ENCODE assay signal across 5 fruit fly cellular contexts in genomic region chr2L:1172704-1173107, dm6.
TF ChIP-seq lines count a peak whose summit lies in the region.

Gene Charon (minus strand): TSS chr2L:1172805.
Gene CG4887 (plus strand): TSS chr2L:1173009.

- no peak for TF ChIP-seq CTCF in whole organism, embryonic (GFP tag; optimal IDR thresholded peaks at IDR 0.05; lab: Kevin White, UChicago)

TF ChIP-seq in whole organism, adult, 20 proteins besides CTCF, POLR2A, EP300 and RAD21 (continues in another document):
- peak; percentile 81 for TF ChIP-seq CG11617 (GFP tag; optimal IDR thresholded peaks at IDR 0.05; lab: Kevin White, UChicago)
- peak; percentile 90 for TF ChIP-seq Crg-1 (GFP tag; optimal IDR thresholded peaks at IDR 0.05; lab: Kevin White, UChicago)
- peak; percentile 93 for TF ChIP-seq Hr96 (GFP tag; optimal IDR thresholded peaks at IDR 0.05; lab: Kevin White, UChicago)
- TF ChIP-seq CG12768 (GFP tag; optimal IDR thresholded peaks at IDR 0.05; lab: Kevin White, UChicago): peak; percentile 79
- peak; percentile 78 for TF ChIP-seq CG14711 (tag; optimal IDR thresholded peaks at IDR 0.05; lab: Kevin White, UChicago)
- peak; percentile 84 for TF ChIP-seq Mnt (GFP tag; optimal IDR thresholded peaks at IDR 0.05; lab: Kevin White, UChicago)
- no peak for TF ChIP-seq kay (GFP tag; lab: Kevin White, UChicago; ENCODE audit: borderline replicate concordance)
- TF ChIP-seq CG7101 (tag; optimal IDR thresholded peaks at IDR 0.05; lab: Kevin White, UChicago): peak; percentile 86
- peak; percentile 78 for TF ChIP-seq CG33017 (tag; optimal IDR thresholded peaks at IDR 0.05; lab: Kevin White, UChicago)
- no peak for TF ChIP-seq CG5204 (GFP tag; optimal IDR thresholded peaks at IDR 0.05; lab: Kevin White, UChicago)
- TF ChIP-seq ovo (GFP tag; optimal IDR thresholded peaks at IDR 0.05; lab: Kevin White, UChicago): peak; percentile 87
- TF ChIP-seq toe (GFP tag; optimal IDR thresholded peaks at IDR 0.05; lab: Kevin White, UChicago): peak; percentile 94
- peak; percentile 82 for TF ChIP-seq CG7045 (GFP tag; optimal IDR thresholded peaks at IDR 0.05; lab: Kevin White, UChicago)
- TF ChIP-seq pad (GFP tag; optimal IDR thresholded peaks at IDR 0.05; lab: Kevin White, UChicago): peak; percentile 74
- TF ChIP-seq cnc (optimal IDR thresholded peaks at IDR 0.05; lab: Kevin White, UChicago): no peak
- peak; percentile 79 for TF ChIP-seq Clk (GFP tag; optimal IDR thresholded peaks at IDR 0.05; lab: Kevin White, UChicago)
- TF ChIP-seq CG1620 (GFP tag; optimal IDR thresholded peaks at IDR 0.05; lab: Kevin White, UChicago): peak; percentile 90
- TF ChIP-seq tj (GFP tag; optimal IDR thresholded peaks at IDR 0.05; lab: Kevin White, UChicago): peak; percentile 69

TF ChIP-seq in whole organism, embryonic, 481 proteins besides CTCF, POLR2A, EP300 and RAD21 (continues in another document):
- TF ChIP-seq btn (GFP tag; optimal IDR thresholded peaks at IDR 0.05; lab: Kevin White, UChicago): no peak
- TF ChIP-seq CG17612 (GFP tag; IDR thresholded peaks at IDR 0.05; lab: Robert Waterston, UW): no peak
- TF ChIP-seq CG34422 (GFP tag; IDR thresholded peaks at IDR 0.05; lab: Robert Waterston, UW): peak; percentile 88
- TF ChIP-seq tna (GFP tag; IDR thresholded peaks at IDR 0.05; lab: Robert Waterston, UW; ENCODE audit: partially characterized antibody): no peak
- TF ChIP-seq zen2 (GFP tag; IDR thresholded peaks at IDR 0.05; lab: Robert Waterston, UW; ENCODE audit: partially characterized antibody): no peak
- no peak for TF ChIP-seq wek (GFP tag; optimal IDR thresholded peaks at IDR 0.05; lab: Kevin White, UChicago)
- peak; percentile 66 for TF ChIP-seq rib (GFP tag; IDR thresholded peaks at IDR 0.05; lab: Robert Waterston, UW)
- TF ChIP-seq CG17912 (GFP tag; optimal IDR thresholded peaks at IDR 0.05; lab: Kevin White, UChicago): peak; percentile 19
- peak; percentile 68 for TF ChIP-seq ro (GFP tag; IDR thresholded peaks at IDR 0.05; lab: Robert Waterston, UW)
- peak; percentile 76 for TF ChIP-seq fd3F (GFP tag; optimal IDR thresholded peaks at IDR 0.05; lab: Kevin White, UChicago)
- TF ChIP-seq exex (tag; optimal IDR thresholded peaks at IDR 0.05; lab: Kevin White, UChicago): no peak
- peak; percentile 82 for TF ChIP-seq al (GFP tag; IDR thresholded peaks at IDR 0.05; lab: Robert Waterston, UW)
- peak; percentile 71 for TF ChIP-seq Bdp1 (GFP tag; optimal IDR thresholded peaks at IDR 0.05; lab: Kevin White, UChicago)
- peak; percentile 67 for TF ChIP-seq Mes4 (GFP tag; optimal IDR thresholded peaks at IDR 0.05; lab: Kevin White, UChicago)
- TF ChIP-seq hbn (GFP tag; IDR thresholded peaks at IDR 0.05; lab: Robert Waterston, UW; ENCODE audit: partially characterized antibody): peak; percentile 58; the same call in 1 of the 2 replicates
- TF ChIP-seq CG7786 (GFP tag; optimal IDR thresholded peaks at IDR 0.05; lab: Kevin White, UChicago): peak; percentile 88
- TF ChIP-seq nerfin-2 (GFP tag; IDR thresholded peaks at IDR 0.05; lab: Robert Waterston, UW; ENCODE audit: partially characterized antibody): peak; percentile 32; the same call in 1 of the 2 replicates
- TF ChIP-seq Ptx1 (GFP tag; IDR thresholded peaks at IDR 0.05; lab: Robert Waterston, UW): peak; percentile 85

TF ChIP-seq in whole organism, prepupa, 60 proteins besides CTCF, POLR2A, EP300 and RAD21 (continues in another document):
- TF ChIP-seq CG11902 (GFP tag; optimal IDR thresholded peaks at IDR 0.05; lab: Kevin White, UChicago): peak; percentile 75
- no peak for TF ChIP-seq CG6276 (GFP tag; optimal IDR thresholded peaks at IDR 0.05; lab: Kevin White, UChicago)
- no peak for TF ChIP-seq dsx (GFP tag; optimal IDR thresholded peaks at IDR 0.05; lab: Kevin White, UChicago; ENCODE audit: poor library complexity, severe bottlenecking)
- no peak for TF ChIP-seq CG10631 (GFP tag; optimal IDR thresholded peaks at IDR 0.05; lab: Kevin White, UChicago)
- TF ChIP-seq OdsH (GFP tag; optimal IDR thresholded peaks at IDR 0.05; lab: Kevin White, UChicago): no peak
- TF ChIP-seq Eip78C (GFP tag; lab: Kevin White, UChicago): no peak
- TF ChIP-seq CG3032 (tag; optimal IDR thresholded peaks at IDR 0.05; lab: Kevin White, UChicago): peak; percentile 78
- TF ChIP-seq Sox15 (GFP tag; optimal IDR thresholded peaks at IDR 0.05; lab: Kevin White, UChicago): peak; percentile 77
- peak; percentile 87 for TF ChIP-seq lz (GFP tag; optimal IDR thresholded peaks at IDR 0.05; lab: Kevin White, UChicago)
- no peak for TF ChIP-seq Eip75B (GFP tag; optimal IDR thresholded peaks at IDR 0.05; lab: Kevin White, UChicago)
- TF ChIP-seq Gug (GFP tag; IDR thresholded peaks at IDR 0.05; lab: Robert Waterston, UW): peak; percentile 76
- no peak for TF ChIP-seq Eip93F (GFP tag; optimal IDR thresholded peaks at IDR 0.05; lab: Kevin White, UChicago)
- no peak for TF ChIP-seq Sox14 (GFP tag; optimal IDR thresholded peaks at IDR 0.05; lab: Kevin White, UChicago)
- TF ChIP-seq fd59A (GFP tag; optimal IDR thresholded peaks at IDR 0.05; lab: Kevin White, UChicago): peak; percentile 32
- peak; percentile 35 for TF ChIP-seq Lpt (GFP tag; optimal IDR thresholded peaks at IDR 0.05; lab: Kevin White, UChicago)
- no peak for TF ChIP-seq acj6 (GFP tag; optimal IDR thresholded peaks at IDR 0.05; lab: Kevin White, UChicago)
- no peak for TF ChIP-seq fkh (GFP tag; optimal IDR thresholded peaks at IDR 0.05; lab: Kevin White, UChicago)
- TF ChIP-seq pdm3 (GFP tag; optimal IDR thresholded peaks at IDR 0.05; lab: Kevin White, UChicago): no peak
- TF ChIP-seq achi (GFP tag; optimal IDR thresholded peaks at IDR 0.05; lab: Kevin White, UChicago): peak; percentile 81
- TF ChIP-seq esn (GFP tag; optimal IDR thresholded peaks at IDR 0.05; lab: Kevin White, UChicago): peak; percentile 90

TF ChIP-seq in whole organism, pupa, 21 proteins besides CTCF, POLR2A, EP300 and RAD21:
- TF ChIP-seq CG32121 (GFP tag; IDR thresholded peaks at IDR 0.05; lab: Robert Waterston, UW) (0 out of 2 replicates have a peak, but pooled peaks have one; percentile 16), Snoo (tag; optimal IDR thresholded peaks at IDR 0.05; lab: Kevin White, UChicago) (peak; percentile 70), CG17806 (tag; optimal IDR thresholded peaks at IDR 0.05; lab: Kevin White, UChicago) (peak; percentile 63), CG15710 (tag; optimal IDR thresholded peaks at IDR 0.05; lab: Kevin White, UChicago) (peak; percentile 80), D1 (tag; optimal IDR thresholded peaks at IDR 0.05; lab: Kevin White, UChicago) (no peak), CG10348 (GFP tag; IDR thresholded peaks at IDR 0.05; lab: Robert Waterston, UW) (no peak), CG8301 (tag; optimal IDR thresholded peaks at IDR 0.05; lab: Kevin White, UChicago) (no peak), Ets98B (GFP tag; IDR thresholded peaks at IDR 0.05; lab: Robert Waterston, UW) (peak; percentile 55), Pif1B (GFP tag; optimal IDR thresholded peaks at IDR 0.05; lab: Kevin White, UChicago) (no peak), CG9948 (tag; optimal IDR thresholded peaks at IDR 0.05; lab: Kevin White, UChicago) (peak; percentile 59), CG8159 (tag; optimal IDR thresholded peaks at IDR 0.05; lab: Kevin White, UChicago) (peak; percentile 73), CG13204 (GFP tag; optimal IDR thresholded peaks at IDR 0.05; lab: Kevin White, UChicago) (no peak), EcR (GFP tag; optimal IDR thresholded peaks at IDR 0.05; lab: Kevin White, UChicago) (peak; percentile 84), fd96Ca (GFP tag; IDR thresholded peaks at IDR 0.05; lab: Robert Waterston, UW) (peak; percentile 26; the same call in 1 of the 3 replicates), CG12605 (GFP tag; IDR thresholded peaks at IDR 0.05; lab: Robert Waterston, UW) (no peak), rn (GFP tag; IDR thresholded peaks at IDR 0.05; lab: Robert Waterston, UW) (peak; percentile 49; the same call in 1 of the 2 replicates), CG14655 (GFP tag; optimal IDR thresholded peaks at IDR 0.05; lab: Kevin White, UChicago) (no peak), CG34367 (tag; optimal IDR thresholded peaks at IDR 0.05; lab: Kevin White, UChicago) (no peak), gl (tag; optimal IDR thresholded peaks at IDR 0.05; lab: Kevin White, UChicago) (no peak), Pif1A (GFP tag; optimal IDR thresholded peaks at IDR 0.05; lab: Kevin White, UChicago) (no peak), CG4496 (GFP tag; IDR thresholded peaks at IDR 0.05; lab: Robert Waterston, UW) (peak; percentile 74)

TF ChIP-seq in whole organism, wandering third instar larva, 38 proteins besides CTCF, POLR2A, EP300 and RAD21 (continues in another document):
- TF ChIP-seq CG9705 (GFP tag; optimal IDR thresholded peaks at IDR 0.05; lab: Kevin White, UChicago) (peak; percentile 73), N (GFP tag; optimal IDR thresholded peaks at IDR 0.05; lab: Kevin White, UChicago) (no peak), h (GFP tag; optimal IDR thresholded peaks at IDR 0.05; lab: Kevin White, UChicago) (peak; percentile 94), Myc (optimal IDR thresholded peaks at IDR 0.05; lab: Kevin White, UChicago) (peak; percentile 73), ey (GFP tag; optimal IDR thresholded peaks at IDR 0.05; lab: Kevin White, UChicago) (peak; percentile 89), Vsx2 (GFP tag; optimal IDR thresholded peaks at IDR 0.05; lab: Kevin White, UChicago; ENCODE audit: partially characterized antibody) (no peak), dmrt93B (GFP tag; optimal IDR thresholded peaks at IDR 0.05; lab: Kevin White, UChicago) (no peak), br (GFP tag; optimal IDR thresholded peaks at IDR 0.05; lab: Kevin White, UChicago) (no peak), Hr83 (GFP tag; optimal IDR thresholded peaks at IDR 0.05; lab: Kevin White, UChicago; ENCODE audit: poor library complexity, severe bottlenecking) (peak; percentile 16), jim (GFP tag; optimal IDR thresholded peaks at IDR 0.05; lab: Kevin White, UChicago) (no peak), Hnf4 (GFP tag; optimal IDR thresholded peaks at IDR 0.05; lab: Kevin White, UChicago) (no peak), HLH106 (tag; optimal IDR thresholded peaks at IDR 0.05; lab: Kevin White, UChicago) (peak; percentile 87), sage (GFP tag; optimal IDR thresholded peaks at IDR 0.05; lab: Kevin White, UChicago) (no peak), psq (GFP tag; optimal IDR thresholded peaks at IDR 0.05; lab: Kevin White, UChicago) (peak; percentile 83), OdsH (GFP tag; optimal IDR thresholded peaks at IDR 0.05; lab: Kevin White, UChicago) (peak; percentile 88), Hr78 (GFP tag; optimal IDR thresholded peaks at IDR 0.05; lab: Kevin White, UChicago) (no peak), tai (GFP tag; optimal IDR thresholded peaks at IDR 0.05; lab: Kevin White, UChicago) (no peak), Mio (GFP tag; optimal IDR thresholded peaks at IDR 0.05; lab: Kevin White, UChicago) (peak; percentile 48), sv (GFP tag; optimal IDR thresholded peaks at IDR 0.05; lab: Kevin White, UChicago) (peak; percentile 85), Dfd (GFP tag; optimal IDR thresholded peaks at IDR 0.05; lab: Kevin White, UChicago) (no peak), usp (GFP tag; optimal IDR thresholded peaks at IDR 0.05; lab: Kevin White, UChicago) (no peak), dsf (GFP tag; optimal IDR thresholded peaks at IDR 0.05; lab: Kevin White, UChicago; ENCODE audit: borderline replicate concordance) (no peak), GATAd (GFP tag; optimal IDR thresholded peaks at IDR 0.05; lab: Kevin White, UChicago) (peak; percentile 88)
